Worm (Caenorhabditis elegans) whole organism, L4 larva: Measurements from ENCODE around the gene meg-1.

ENCODE experiments used
- D1046.2 ChIP-seq: fragments of 200-800 bp; sonication (Bioruptor generic); IDR thresholded peaks from 2 replicates; pipeline ENCODE4 v1.3.6; 2022; ENCODE audit warnings: missing genetic modification characterization, missing compliant biosample characterization
- F44E2.7 ChIP-seq: fragments of 200-800 bp; sonication (Bioruptor generic); IDR thresholded peaks from 2 replicates; pipeline ENCODE4 v2.1.2; 2022; ENCODE audit warnings: missing genetic modification characterization, missing compliant biosample characterization
- R02D3.7 ChIP-seq: fragments of 150-350 bp; sonication (generic microtip); optimal IDR thresholded peaks from 3 replicates; lab custom pipeline; 2014; ENCODE audit warnings: missing biosample characterization, missing genetic modification characterization
- Y5F2A.4 ChIP-seq: fragments of 200-800 bp; sonication (Bioruptor generic); optimal IDR thresholded peaks from 2 replicates; lab custom pipeline; 2018; ENCODE audit warnings: mild to moderate bottlenecking, missing genetic modification characterization, missing compliant biosample characterization
- Y75B8A.6 ChIP-seq: fragments of 200-800 bp; sonication (Bioruptor generic); IDR thresholded peaks from 2 replicates; pipeline ENCODE4 v1.3.6; 2022; ENCODE audit warnings: missing genetic modification reagents, missing genetic modification characterization, missing compliant biosample characterization
- ZK546.5 ChIP-seq, 2 experiments: sonication (generic microtip); optimal IDR thresholded peaks; 2 replicates each; lab custom pipeline; 2017; ENCODE audit warnings: missing biosample characterization in 2 of 2, missing genetic modification characterization in 2 of 2
- arid-1 ChIP-seq: fragments of 200-800 bp; sonication (Bioruptor generic); conservative IDR thresholded peaks from 2 replicates; pipeline ENCODE4 v1.3.6; 2022; ENCODE audit warnings: missing genetic modification reagents, missing genetic modification characterization, missing compliant biosample characterization
- ceh-32 ChIP-seq: sonication (generic microtip); optimal IDR thresholded peaks from 2 replicates; lab custom pipeline; 2016; ENCODE audit warnings: mild to moderate bottlenecking, missing genetic modification characterization, missing compliant biosample characterization; ENCODE audit not compliant: poor library complexity
- cey-2 ChIP-seq: sonication (generic microtip); optimal IDR thresholded peaks from 3 replicates; lab custom pipeline; 2017; ENCODE audit warnings: missing genetic modification characterization, mild to moderate bottlenecking, missing compliant biosample characterization, antibody characterized with exemption, borderline replicate concordance; ENCODE audit not compliant: insufficient read depth
- daf-12 ChIP-seq: fragments of 150-350 bp; optimal IDR thresholded peaks from 2 replicates; lab custom pipeline; 2014; ENCODE audit warnings: missing biosample characterization, missing genetic modification reagents, missing genetic modification characterization
- daf-16 ChIP-seq, 3 experiments: sonication (generic microtip); optimal IDR thresholded peaks; 2 replicates each; lab custom pipeline; 2016 to 2017; ENCODE audit warnings: missing genetic modification characterization in 3 of 3, missing genetic modification reagents in 3 of 3, mild to moderate bottlenecking in 2 of 3, missing compliant biosample characterization in 2 of 3, missing biosample characterization in 1 of 3, moderate library complexity in 1 of 3
- daf-8 ChIP-seq: fragments of 200-800 bp; sonication (Bioruptor generic); IDR thresholded peaks from 2 replicates; pipeline ENCODE4 v1.3.6; 2022; ENCODE audit warnings: missing genetic modification characterization, missing compliant biosample characterization
- dmd-6 ChIP-seq: fragments of 200-800 bp; sonication (Bioruptor generic); IDR thresholded peaks from 2 replicates; pipeline ENCODE4 v1.3.6; 2022; ENCODE audit warnings: missing genetic modification reagents, missing genetic modification characterization, missing compliant biosample characterization
- dmd-9 ChIP-seq: fragments of 200-800 bp; sonication (Bioruptor generic); IDR thresholded peaks from 2 replicates; pipeline ENCODE4 v1.3.6; 2022; ENCODE audit warnings: missing genetic modification reagents, missing genetic modification characterization, missing compliant biosample characterization
- duxl-1 ChIP-seq: sonication (generic microtip); optimal IDR thresholded peaks from 2 replicates; lab custom pipeline; 2016; ENCODE audit warnings: mild to moderate bottlenecking, missing genetic modification characterization, moderate library complexity, missing compliant biosample characterization; ENCODE audit not compliant: poor library complexity
- dve-1 ChIP-seq: sonication (generic microtip); optimal IDR thresholded peaks from 2 replicates; lab custom pipeline; 2017; ENCODE audit warnings: antibody characterized with exemption, mild to moderate bottlenecking, missing genetic modification characterization, missing compliant biosample characterization; ENCODE audit not compliant: insufficient read depth
- fos-1 ChIP-seq: fragments of 150-350 bp; optimal IDR thresholded peaks from 2 replicates; lab custom pipeline; 2014; ENCODE audit warnings: missing biosample characterization, missing genetic modification characterization
- gei-8 ChIP-seq: fragments of 200-800 bp; sonication (Bioruptor generic); optimal IDR thresholded peaks from 2 replicates; lab custom pipeline; 2018; ENCODE audit warnings: mild to moderate bottlenecking, missing genetic modification characterization, missing compliant biosample characterization
- hlh-11 ChIP-seq: fragments of 200-800 bp; sonication (Bioruptor generic); optimal IDR thresholded peaks from 2 replicates; lab custom pipeline; 2018; ENCODE audit warnings: mild to moderate bottlenecking, missing genetic modification characterization, missing compliant biosample characterization
- hlh-30 ChIP-seq: sonication (generic microtip); optimal IDR thresholded peaks from 2 replicates; lab custom pipeline; 2017; ENCODE audit warnings: antibody characterized with exemption, mild to moderate bottlenecking, missing genetic modification characterization, missing compliant biosample characterization; ENCODE audit not compliant: insufficient read depth
- jun-1 ChIP-seq: fragments of 150-350 bp; optimal IDR thresholded peaks from 2 replicates; lab custom pipeline; 2014; ENCODE audit warnings: missing biosample characterization, missing genetic modification reagents, missing genetic modification characterization
- lin-1 ChIP-seq: fragments of 200-800 bp; sonication (Bioruptor generic); IDR thresholded peaks from 2 replicates; pipeline ENCODE4 v1.3.6; 2022; ENCODE audit warnings: missing genetic modification reagents, missing genetic modification characterization, missing compliant biosample characterization
- lin-29 ChIP-seq: fragments of 200-800 bp; sonication (Bioruptor generic); IDR thresholded peaks from 2 replicates; pipeline ENCODE4 v1.3.6; 2022; ENCODE audit warnings: missing genetic modification reagents, missing genetic modification characterization, missing compliant biosample characterization
- lin-38 ChIP-seq: fragments of 200-800 bp; sonication (Bioruptor generic); IDR thresholded peaks from 2 replicates; pipeline ENCODE4 v1.3.6; 2022; ENCODE audit warnings: missing genetic modification reagents, missing genetic modification characterization, missing compliant biosample characterization
- lir-3 ChIP-seq: sonication (generic microtip); optimal IDR thresholded peaks from 2 replicates; lab custom pipeline; 2016; ENCODE audit warnings: mild to moderate bottlenecking, missing genetic modification characterization, missing compliant biosample characterization
- mdt-29 ChIP-seq: fragments of 200-800 bp; sonication (Bioruptor generic); IDR thresholded peaks from 2 replicates; pipeline ENCODE4 v1.3.6; 2022; ENCODE audit warnings: missing genetic modification reagents, missing genetic modification characterization, missing compliant biosample characterization
- mxl-2 ChIP-seq: fragments of 200-800 bp; sonication (Bioruptor generic); conservative IDR thresholded peaks from 2 replicates; pipeline ENCODE4 v1.3.6; 2022; ENCODE audit warnings: missing genetic modification reagents, missing genetic modification characterization, missing compliant biosample characterization
- nhr-10 ChIP-seq: fragments of 150-350 bp; optimal IDR thresholded peaks from 2 replicates; lab custom pipeline; 2014; ENCODE audit warnings: missing biosample characterization, missing genetic modification characterization
- nhr-102 ChIP-seq: sonication (generic microtip); optimal IDR thresholded peaks from 2 replicates; lab custom pipeline; 2016; ENCODE audit warnings: mild to moderate bottlenecking, missing genetic modification characterization, moderate library complexity, missing compliant biosample characterization
- nhr-111 ChIP-seq: fragments of 200-800 bp; sonication (Bioruptor generic); optimal IDR thresholded peaks from 2 replicates; lab custom pipeline; 2018; ENCODE audit warnings: mild to moderate bottlenecking, missing genetic modification characterization, missing compliant biosample characterization
- nhr-25 ChIP-seq: sonication (generic microtip); optimal IDR thresholded peaks from 2 replicates; lab custom pipeline; 2017; ENCODE audit warnings: missing genetic modification characterization, mild to moderate bottlenecking, missing compliant biosample characterization, antibody characterized with exemption, moderate library complexity, borderline replicate concordance; ENCODE audit not compliant: insufficient read depth
- nhr-41 ChIP-seq: fragments of 200-800 bp; sonication (Bioruptor generic); IDR thresholded peaks from 2 replicates; pipeline ENCODE4 v1.3.6; 2022; ENCODE audit warnings: missing genetic modification reagents, missing genetic modification characterization, missing compliant biosample characterization
- nhr-6 ChIP-seq: fragments of 150-350 bp; optimal IDR thresholded peaks from 2 replicates; lab custom pipeline; 2014; ENCODE audit warnings: missing biosample characterization, missing genetic modification characterization
- nhr-76 ChIP-seq: fragments of 150-350 bp; optimal IDR thresholded peaks from 2 replicates; lab custom pipeline; 2014; ENCODE audit warnings: missing biosample characterization, missing genetic modification characterization
- nhr-77 ChIP-seq: fragments of 150-350 bp; optimal IDR thresholded peaks from 2 replicates; lab custom pipeline; 2014; ENCODE audit warnings: missing biosample characterization, missing genetic modification characterization
- php-3 ChIP-seq: fragments of 200-800 bp; sonication (Bioruptor generic); IDR thresholded peaks from 2 replicates; pipeline ENCODE4 v1.3.6; 2022; ENCODE audit warnings: missing genetic modification reagents, missing genetic modification characterization, missing compliant biosample characterization
- pqm-1 ChIP-seq: sonication (generic microtip); optimal IDR thresholded peaks from 2 replicates; lab custom pipeline; 2017; ENCODE audit warnings: missing biosample characterization, missing genetic modification characterization
- sdz-12 ChIP-seq: fragments of 200-800 bp; sonication (Bioruptor generic); optimal IDR thresholded peaks from 2 replicates; lab custom pipeline; 2018; ENCODE audit warnings: mild to moderate bottlenecking, missing genetic modification characterization, missing compliant biosample characterization
- set-16 ChIP-seq: fragments of 200-800 bp; sonication (Bioruptor generic); IDR thresholded peaks from 2 replicates; pipeline ENCODE4 v1.3.6; 2022; ENCODE audit warnings: missing genetic modification reagents, missing genetic modification characterization, missing compliant biosample characterization
- snpc-1.2 ChIP-seq: fragments of 200-800 bp; sonication (Bioruptor generic); IDR thresholded peaks from 2 replicates; pipeline ENCODE4 v1.3.6; 2022; ENCODE audit warnings: missing genetic modification reagents, missing genetic modification characterization, missing compliant biosample characterization
- snpc-4 ChIP-seq: fragments of 150-350 bp; optimal IDR thresholded peaks from 2 replicates; lab custom pipeline; 2014; ENCODE audit warnings: missing biosample characterization, missing genetic modification characterization
- spr-1 ChIP-seq: sonication (generic microtip); optimal IDR thresholded peaks from 2 replicates; lab custom pipeline; 2016; ENCODE audit warnings: mild to moderate bottlenecking, missing genetic modification characterization, missing compliant biosample characterization
- tag-97 ChIP-seq: fragments of 200-800 bp; sonication (Bioruptor generic); IDR thresholded peaks from 2 replicates; pipeline ENCODE4 v1.3.6; 2022; ENCODE audit warnings: missing genetic modification characterization, missing compliant biosample characterization
- unc-130 ChIP-seq: sonication (generic microtip); optimal IDR thresholded peaks from 2 replicates; lab custom pipeline; 2016; ENCODE audit warnings: missing genetic modification reagents, missing genetic modification characterization, missing compliant biosample characterization
- unc-62 ChIP-seq, 3 experiments: fragments of 150-350 bp in 1 of 3; sonication (generic microtip); optimal IDR thresholded peaks in 2 of 3; peaks in 1 of 3; 1 replicate in 1 of 3; 2 replicates in 2 of 3; lab custom pipeline; 2014 to 2017; ENCODE audit warnings: missing biosample characterization in 3 of 3, missing genetic modification characterization in 3 of 3, missing genetic modification reagents in 3 of 3, missing genotype in 1 of 3
- vab-7 ChIP-seq: fragments of 200-800 bp; sonication (Bioruptor generic); IDR thresholded peaks from 2 replicates; pipeline ENCODE4 v1.3.6; 2022; ENCODE audit warnings: missing genetic modification reagents, missing genetic modification characterization, missing compliant biosample characterization
- zfp-3 ChIP-seq: fragments of 200-800 bp; sonication (Bioruptor generic); conservative IDR thresholded peaks from 2 replicates; pipeline ENCODE4 v1.3.6; 2022; ENCODE audit warnings: missing genetic modification reagents, missing genetic modification characterization, missing compliant biosample characterization
- ztf-7 ChIP-seq: fragments of 150-350 bp; optimal IDR thresholded peaks from 2 replicates; lab custom pipeline; 2014; ENCODE audit warnings: missing biosample characterization, missing genetic modification characterization

The meg-1 gene

ce11 chrX:13920374-13920986 is 9.0 kb downstream of the meg-1 start (continued):
- no peak for TF ChIP-seq nhr-77 (tag; lab: Kevin White, UChicago)
- TF ChIP-seq nhr-25 (tag; lab: Kevin White, UChicago): peak; percentile 68
- TF ChIP-seq nhr-6: no peak
- no peak for TF ChIP-seq snpc-1.2
- TF ChIP-seq gei-8 (GFP tag; lab: Kevin White, UChicago): peak; percentile 10
- TF ChIP-seq mxl-2 (GFP tag; lab: Robert Waterston, UW): no peak
- peak; percentile 9 for TF ChIP-seq nhr-10 (tag; lab: Kevin White, UChicago)
- TF ChIP-seq snpc-4 (tag; lab: Kevin White, UChicago): no peak
- TF ChIP-seq dve-1 (tag; lab: Kevin White, UChicago): peak; percentile 37
- TF ChIP-seq ZK546.5 (tag; optimal IDR thresholded peaks at IDR 0.05; lab: Kevin White, UChicago): no peak
- TF ChIP-seq hlh-30 (tag; lab: Kevin White, UChicago): peak; percentile 35
- no peak for TF ChIP-seq R02D3.7 (tag; lab: Kevin White, UChicago)
- TF ChIP-seq cey-2 (tag; lab: Kevin White, UChicago): no peak
- TF ChIP-seq unc-62 (GFP tag; optimal IDR thresholded peaks at IDR 0.05 in 1 of 2; lab: Kevin White, UChicago): peak in 1 of 2 experiments; percentile 95
- TF ChIP-seq unc-62 (tag; optimal IDR thresholded peaks at IDR 0.05; lab: Kevin White, UChicago): no peak
- TF ChIP-seq sdz-12 (GFP tag; lab: Kevin White, UChicago): no peak
- peak; percentile 25; the same call in 1 of the 2 replicates for TF ChIP-seq dmd-6
- TF ChIP-seq mdt-29 (GFP tag; lab: Robert Waterston, UW): peak; percentile 62; the same call in 1 of the 2 replicates
- no peak for TF ChIP-seq lin-38 (GFP tag; lab: Robert Waterston, UW)
- TF ChIP-seq ceh-32 (tag; lab: Kevin White, UChicago): no peak
- peak; percentile 5 for TF ChIP-seq nhr-102 (tag; lab: Kevin White, UChicago)
- TF ChIP-seq arid-1 (GFP tag; lab: Robert Waterston, UW): no peak
- TF ChIP-seq duxl-1 (tag; lab: Kevin White, UChicago): no peak
- TF ChIP-seq F44E2.7 (GFP tag; lab: Robert Waterston, UW): no peak
- TF ChIP-seq ztf-7 (tag; lab: Kevin White, UChicago): no peak
- TF ChIP-seq jun-1 (tag; lab: Kevin White, UChicago): no peak
- TF ChIP-seq dmd-9 (GFP tag; lab: Robert Waterston, UW): no peak
- TF ChIP-seq php-3: no peak
- TF ChIP-seq hlh-11 (tag; lab: Kevin White, UChicago): peak; percentile 77
- TF ChIP-seq set-16 (GFP tag; lab: Robert Waterston, UW): peak; percentile 47
- TF ChIP-seq D1046.2 (GFP tag; lab: Robert Waterston, UW): no peak
- no peak for TF ChIP-seq tag-97
- no peak for TF ChIP-seq pqm-1 (tag; lab: Kevin White, UChicago)
- TF ChIP-seq Y75B8A.6 (GFP tag; lab: Robert Waterston, UW): 0 out of 2 replicates have a peak, but pooled peaks have one; percentile 47
- TF ChIP-seq nhr-41 (GFP tag; lab: Robert Waterston, UW): no peak
- 0 out of 2 replicates have a peak, but pooled peaks have one; percentile 21 for TF ChIP-seq zfp-3 (GFP tag; lab: Robert Waterston, UW)
- no peak for TF ChIP-seq vab-7 (GFP tag; lab: Robert Waterston, UW)
- no peak for TF ChIP-seq lir-3 (tag; lab: Kevin White, UChicago)
- no peak for TF ChIP-seq fos-1 (tag; lab: Kevin White, UChicago)
- no peak for TF ChIP-seq lin-1
- TF ChIP-seq daf-16 (GFP tag; optimal IDR thresholded peaks at IDR 0.05; lab: Kevin White, UChicago): no peak
- TF ChIP-seq daf-16 (tag; optimal IDR thresholded peaks at IDR 0.05; lab: Kevin White, UChicago): no peak
- no peak for TF ChIP-seq daf-12
- TF ChIP-seq spr-1 (tag; lab: Kevin White, UChicago): no peak
- no peak for TF ChIP-seq Y5F2A.4 (GFP tag; lab: Kevin White, UChicago)
- 0 out of 2 replicates have a peak, but pooled peaks have one; percentile 37 for TF ChIP-seq lin-29 (GFP tag; lab: Robert Waterston, UW)
- TF ChIP-seq daf-8 (GFP tag; lab: Robert Waterston, UW): no peak
- TF ChIP-seq nhr-76 (tag; lab: Kevin White, UChicago): no peak
- no peak for TF ChIP-seq nhr-111 (GFP tag; lab: Kevin White, UChicago)
- TF ChIP-seq unc-130: no peak
